Fruit fly (Drosophila melanogaster) whole organism, prepupa: ENCODE results near the gene Arts.

Experiments
- Blimp-1 ChIP-seq: fragments of 200-800 bp; sonication (Bioruptor generic); optimal IDR thresholded peaks from 3 replicates; lab custom pipeline; 2017; ENCODE audit warnings: missing biosample characterization, missing genetic modification characterization, mild to moderate bottlenecking, moderate library complexity, missing genetic modification reagents
- CG10631 ChIP-seq: fragments of 200-800 bp; sonication (Bioruptor generic); optimal IDR thresholded peaks from 2 replicates; lab custom pipeline; 2016; ENCODE audit warnings: missing biosample characterization, missing genetic modification characterization
- CG10669 ChIP-seq: fragments of 200-800 bp; sonication (Bioruptor generic); optimal IDR thresholded peaks from 3 replicates; lab custom pipeline; 2018; ENCODE audit warnings: missing biosample characterization, mild to moderate bottlenecking, missing genetic modification characterization, moderate library complexity
- CG11294 ChIP-seq: fragments of 200-800 bp; sonication (Bioruptor generic); IDR thresholded peaks from 2 replicates; pipeline ENCODE4 v1.3.6; 2022; ENCODE audit warnings: missing biosample characterization, missing genetic modification characterization
- CG11762 ChIP-seq: fragments of 200-800 bp; sonication (Bioruptor generic); optimal IDR thresholded peaks from 3 replicates; lab custom pipeline; 2016; ENCODE audit warnings: missing biosample characterization, missing genetic modification characterization; ENCODE audit not compliant: insufficient read depth
- CG11902 ChIP-seq: fragments of 200-800 bp; sonication (Bioruptor generic); optimal IDR thresholded peaks from 3 replicates; lab custom pipeline; 2016; ENCODE audit warnings: missing biosample characterization, missing genetic modification characterization
- CG15336 ChIP-seq: fragments of 200-800 bp; sonication (Bioruptor generic); IDR thresholded peaks from 2 replicates; pipeline ENCODE4 v1.3.6; 2022; ENCODE audit warnings: missing biosample characterization, missing genetic modification characterization
- CG1621 ChIP-seq: fragments of 200-800 bp; sonication (Bioruptor generic); optimal IDR thresholded peaks from 3 replicates; lab custom pipeline; 2018; ENCODE audit warnings: missing biosample characterization, mild to moderate bottlenecking, missing genetic modification characterization
- CG16779 ChIP-seq: fragments of 200-800 bp; sonication (Bioruptor generic); optimal IDR thresholded peaks from 3 replicates; lab custom pipeline; 2017; ENCODE audit warnings: missing biosample characterization, mild to moderate bottlenecking, missing genetic modification characterization
- CG31627 ChIP-seq: fragments of 200-800 bp; sonication (Bioruptor generic); optimal IDR thresholded peaks from 3 replicates; lab custom pipeline; 2016; ENCODE audit warnings: missing biosample characterization, missing genetic modification characterization
- CG32006 ChIP-seq: fragments of 200-800 bp; sonication (Bioruptor generic); optimal IDR thresholded peaks from 3 replicates; lab custom pipeline; 2017; ENCODE audit warnings: missing biosample characterization, mild to moderate bottlenecking, missing genetic modification characterization
- CG3919 ChIP-seq: fragments of 200-800 bp; sonication (Bioruptor generic); optimal IDR thresholded peaks from 3 replicates; lab custom pipeline; 2016; ENCODE audit warnings: missing biosample characterization, missing genetic modification characterization
- CG4318 ChIP-seq: fragments of 200-800 bp; sonication (Bioruptor generic); optimal IDR thresholded peaks from 3 replicates; lab custom pipeline; 2017; ENCODE audit warnings: missing biosample characterization, mild to moderate bottlenecking, missing genetic modification characterization
- CG6163 ChIP-seq: fragments of 200-800 bp; sonication (Bioruptor generic); IDR thresholded peaks from 3 replicates; pipeline ENCODE4 v1.3.6; 2022; ENCODE audit warnings: missing biosample characterization, missing genetic modification characterization
- CG6276 ChIP-seq: fragments of 200-800 bp; sonication (Bioruptor generic); optimal IDR thresholded peaks from 2 replicates; lab custom pipeline; 2017; ENCODE audit warnings: missing biosample characterization, mild to moderate bottlenecking, missing genetic modification characterization
- CG6792 ChIP-seq: fragments of 200-800 bp; sonication (Bioruptor generic); optimal IDR thresholded peaks from 3 replicates; lab custom pipeline; 2016; ENCODE audit warnings: missing biosample characterization, missing genetic modification characterization
- CG6808 ChIP-seq: fragments of 200-800 bp; sonication (Bioruptor generic); optimal IDR thresholded peaks from 3 replicates; lab custom pipeline; 2017; ENCODE audit warnings: missing biosample characterization, missing genetic modification characterization, mild to moderate bottlenecking, moderate library complexity, missing genetic modification reagents
- CG6854 ChIP-seq: fragments of 200-800 bp; sonication (Bioruptor generic); optimal IDR thresholded peaks from 2 replicates; lab custom pipeline; 2017; ENCODE audit warnings: missing biosample characterization, mild to moderate bottlenecking, missing genetic modification characterization
- CG7368 ChIP-seq: fragments of 200-800 bp; sonication (Bioruptor generic); optimal IDR thresholded peaks from 3 replicates; lab custom pipeline; 2016; ENCODE audit warnings: missing biosample characterization, missing genetic modification characterization
- CG8119 ChIP-seq: fragments of 200-800 bp; sonication (Bioruptor generic); IDR thresholded peaks from 3 replicates; pipeline ENCODE4 v1.3.6; 2022; ENCODE audit warnings: missing biosample characterization, missing genetic modification characterization
- CG8319 ChIP-seq: fragments of 200-800 bp; sonication (Bioruptor generic); optimal IDR thresholded peaks from 3 replicates; lab custom pipeline; 2016; ENCODE audit warnings: missing biosample characterization, missing genetic modification characterization
- CG8632 ChIP-seq: fragments of 200-800 bp; sonication (Bioruptor generic); optimal IDR thresholded peaks from 3 replicates; lab custom pipeline; 2016; ENCODE audit warnings: missing biosample characterization, missing genetic modification characterization
- Eip75B ChIP-seq: fragments of 200-800 bp; sonication (Bioruptor generic); optimal IDR thresholded peaks from 3 replicates; lab custom pipeline; 2016; ENCODE audit warnings: missing biosample characterization, missing genetic modification characterization
- Eip78C ChIP-seq: fragments of 200-800 bp; sonication (Bioruptor generic); peaks from one replicate; lab custom pipeline; 2016; ENCODE audit warnings: missing biosample characterization, missing genetic modification characterization
- Eip93F ChIP-seq: fragments of 200-800 bp; sonication (Bioruptor generic); optimal IDR thresholded peaks from 2 replicates; lab custom pipeline; 2016; ENCODE audit warnings: missing biosample characterization, mild to moderate bottlenecking, missing genetic modification characterization
- Ets21C ChIP-seq: fragments of 200-800 bp; sonication (Bioruptor generic); optimal IDR thresholded peaks from 3 replicates; lab custom pipeline; 2016; ENCODE audit warnings: missing biosample characterization, missing genetic modification characterization
- Ets96B ChIP-seq: fragments of 200-800 bp; optimal IDR thresholded peaks from 2 replicates; lab custom pipeline; 2019; ENCODE audit warnings: missing biosample characterization, mild to moderate bottlenecking, missing genetic modification characterization, moderate library complexity
- Gug ChIP-seq: fragments of 200-800 bp; sonication (Bioruptor generic); IDR thresholded peaks from 2 replicates; pipeline ENCODE4 v1.3.6; 2022; ENCODE audit warnings: missing biosample characterization, missing genetic modification characterization
- Hr39 ChIP-seq: fragments of 200-800 bp; sonication (Bioruptor generic); optimal IDR thresholded peaks from 2 replicates; lab custom pipeline; 2016; ENCODE audit warnings: missing biosample characterization, missing genetic modification characterization
- Hr4 ChIP-seq: fragments of 200-800 bp; sonication (Bioruptor generic); optimal IDR thresholded peaks from 3 replicates; lab custom pipeline; 2016; ENCODE audit warnings: missing biosample characterization, missing genetic modification characterization
- Lpt ChIP-seq: fragments of 200-800 bp; sonication (Bioruptor generic); optimal IDR thresholded peaks from 3 replicates; lab custom pipeline; 2016; ENCODE audit warnings: missing biosample characterization, missing genetic modification characterization
- OdsH ChIP-seq: fragments of 200-800 bp; sonication (Bioruptor generic); optimal IDR thresholded peaks from 3 replicates; lab custom pipeline; 2016; ENCODE audit warnings: missing biosample characterization, missing genetic modification characterization
- Smox ChIP-seq: fragments of 200-800 bp; sonication (Bioruptor generic); optimal IDR thresholded peaks from 3 replicates; lab custom pipeline; 2016; ENCODE audit warnings: missing biosample characterization, missing genetic modification characterization
- Sox102F ChIP-seq: fragments of 200-800 bp; sonication (Bioruptor generic); optimal IDR thresholded peaks from 2 replicates; lab custom pipeline; 2016; ENCODE audit warnings: missing biosample characterization, mild to moderate bottlenecking, missing genetic modification characterization
- Sox14 ChIP-seq: fragments of 200-800 bp; sonication (Bioruptor generic); optimal IDR thresholded peaks from 3 replicates; lab custom pipeline; 2016; ENCODE audit warnings: missing biosample characterization, missing genetic modification characterization
- Sox15 ChIP-seq: fragments of 200-800 bp; sonication (Bioruptor generic); optimal IDR thresholded peaks from 3 replicates; lab custom pipeline; 2016; ENCODE audit warnings: missing biosample characterization, missing genetic modification characterization
- achi ChIP-seq: fragments of 200-800 bp; sonication (Bioruptor generic); optimal IDR thresholded peaks from 3 replicates; lab custom pipeline; 2016; ENCODE audit warnings: missing biosample characterization, missing genetic modification characterization
- acj6 ChIP-seq: fragments of 200-800 bp; sonication (Bioruptor generic); optimal IDR thresholded peaks from 3 replicates; lab custom pipeline; 2016; ENCODE audit warnings: missing biosample characterization, missing genetic modification characterization
- cyc ChIP-seq: fragments of 200-800 bp; sonication (Bioruptor generic); optimal IDR thresholded peaks from 3 replicates; lab custom pipeline; 2016; ENCODE audit warnings: missing biosample characterization, missing genetic modification characterization
- dac ChIP-seq: fragments of 200-800 bp; sonication (Bioruptor generic); optimal IDR thresholded peaks from 2 replicates; lab custom pipeline; 2017; ENCODE audit warnings: missing biosample characterization, mild to moderate bottlenecking, missing genetic modification characterization
- dsx ChIP-seq: fragments of 200-800 bp; optimal IDR thresholded peaks from 3 replicates; lab custom pipeline; 2019; ENCODE audit warnings: missing biosample characterization, mild to moderate bottlenecking, missing genetic modification characterization, moderate library complexity; ENCODE audit not compliant: poor library complexity, severe bottlenecking
- eg ChIP-seq: fragments of 200-800 bp; sonication (Bioruptor generic); IDR thresholded peaks from 3 replicates; pipeline ENCODE4 v1.3.6; 2022; ENCODE audit warnings: missing biosample characterization, missing genetic modification characterization
- esn ChIP-seq: fragments of 200-800 bp; sonication (Bioruptor generic); optimal IDR thresholded peaks from 2 replicates; lab custom pipeline; 2016; ENCODE audit warnings: missing biosample characterization, mild to moderate bottlenecking, missing genetic modification characterization, moderate library complexity
- fd59A ChIP-seq: fragments of 200-800 bp; sonication (Bioruptor generic); optimal IDR thresholded peaks from 2 replicates; lab custom pipeline; 2017; ENCODE audit warnings: missing biosample characterization, mild to moderate bottlenecking, missing genetic modification characterization, missing genetic modification reagents
- fd85E ChIP-seq: fragments of 200-800 bp; sonication (Bioruptor generic); optimal IDR thresholded peaks from 3 replicates; lab custom pipeline; 2016; ENCODE audit warnings: missing biosample characterization, missing genetic modification characterization
- fkh ChIP-seq: fragments of 200-800 bp; sonication (Bioruptor generic); optimal IDR thresholded peaks from 3 replicates; lab custom pipeline; 2017; ENCODE audit warnings: missing biosample characterization, mild to moderate bottlenecking, missing genetic modification characterization, moderate library complexity
- lz ChIP-seq: fragments of 200-800 bp; sonication (Bioruptor generic); optimal IDR thresholded peaks from 3 replicates; lab custom pipeline; 2016; ENCODE audit warnings: missing biosample characterization, missing genetic modification characterization
- net ChIP-seq: fragments of 200-800 bp; sonication (Bioruptor generic); optimal IDR thresholded peaks from 3 replicates; lab custom pipeline; 2016; ENCODE audit warnings: missing biosample characterization, missing genetic modification characterization
- pdm3 ChIP-seq: fragments of 200-800 bp; sonication (Bioruptor generic); optimal IDR thresholded peaks from 3 replicates; lab custom pipeline; 2016; ENCODE audit warnings: missing biosample characterization, missing genetic modification characterization
- salr ChIP-seq, 2 experiments: fragments of 200-800 bp; sonication (Bioruptor generic); optimal IDR thresholded peaks; 3 replicates each; lab custom pipeline; 2016 to 2018; ENCODE audit warnings: missing biosample characterization in 2 of 2, missing genetic modification characterization in 2 of 2, mild to moderate bottlenecking in 1 of 2
- svp ChIP-seq: fragments of 200-800 bp; sonication (Bioruptor generic); peaks from one replicate; lab custom pipeline; 2016; ENCODE audit warnings: missing biosample characterization, missing genetic modification characterization
- topi ChIP-seq: fragments of 200-800 bp; sonication (Bioruptor generic); optimal IDR thresholded peaks from 3 replicates; lab custom pipeline; 2016; ENCODE audit warnings: missing biosample characterization, missing genetic modification characterization
- vri ChIP-seq: fragments of 200-800 bp; sonication (Bioruptor generic); optimal IDR thresholded peaks from 3 replicates; lab custom pipeline; 2016; ENCODE audit warnings: missing biosample characterization, mild to moderate bottlenecking, missing genetic modification characterization

Arts gene

dm6 chr3L:16602736-16603144 is at the start of gene Arts:
Gene Arts, plus strand, starts transcription at chr3L:16602851.
- TF ChIP-seq topi, result peak; percentile 18
- TF ChIP-seq eg (GFP tag; lab: Robert Waterston, UW), result no peak
- peak; percentile 17 for TF ChIP-seq CG6792 (GFP tag; lab: Kevin White, UChicago)
- TF ChIP-seq OdsH (GFP tag; lab: Kevin White, UChicago), result peak; percentile 20
- TF ChIP-seq salr (GFP tag; optimal IDR thresholded peaks at IDR 0.05; lab: Kevin White, UChicago), result no peak
- TF ChIP-seq Sox14 (GFP tag; lab: Kevin White, UChicago), result peak; percentile 6
- TF ChIP-seq CG11294, result no peak
- TF ChIP-seq vri, result no peak
- TF ChIP-seq CG15336 (GFP tag; lab: Robert Waterston, UW), result no peak
- no peak for TF ChIP-seq CG8632
- TF ChIP-seq acj6 (GFP tag; lab: Kevin White, UChicago), result peak; percentile 44
- no peak for TF ChIP-seq CG10669 (GFP tag; lab: Kevin White, UChicago)
- TF ChIP-seq lz (GFP tag; lab: Kevin White, UChicago), result peak; percentile 13
- peak; percentile 34 for TF ChIP-seq fkh
- no peak for TF ChIP-seq Ets21C
- no peak for TF ChIP-seq Gug (GFP tag; lab: Robert Waterston, UW)
- TF ChIP-seq svp (GFP tag; lab: Kevin White, UChicago), result peak; percentile 74
- peak; percentile 13 for TF ChIP-seq Ets96B (tag; lab: Kevin White, UChicago)
- TF ChIP-seq Blimp-1, result no peak
- peak; percentile 0 for TF ChIP-seq Smox
- peak; percentile 5 for TF ChIP-seq Hr39
- no peak for TF ChIP-seq dac (GFP tag; lab: Kevin White, UChicago)
- TF ChIP-seq net (GFP tag; lab: Kevin White, UChicago), result no peak
- no peak for TF ChIP-seq fd85E
- TF ChIP-seq CG16779 (tag; lab: Kevin White, UChicago), result no peak
- TF ChIP-seq CG6808 (GFP tag; lab: Kevin White, UChicago), result peak; percentile 59
- TF ChIP-seq CG11762 (GFP tag; lab: Kevin White, UChicago), result no peak
- no peak for TF ChIP-seq dsx (GFP tag; lab: Kevin White, UChicago)
- TF ChIP-seq Hr4 (GFP tag; lab: Kevin White, UChicago), result peak; percentile 30
- TF ChIP-seq Eip75B, result no peak
- peak; percentile 41 for TF ChIP-seq esn
- TF ChIP-seq CG8319, result no peak
- TF ChIP-seq cyc (GFP tag; lab: Kevin White, UChicago), result no peak
- TF ChIP-seq Lpt (GFP tag; lab: Kevin White, UChicago), result no peak
- peak; percentile 38 for TF ChIP-seq achi
- TF ChIP-seq CG11902, result no peak
- TF ChIP-seq fd59A, result no peak
- TF ChIP-seq CG4318 (GFP tag; lab: Kevin White, UChicago), result no peak
- no peak for TF ChIP-seq Sox15
- no peak for TF ChIP-seq CG6163 (GFP tag; lab: Robert Waterston, UW)
- no peak for TF ChIP-seq CG1621 (tag; lab: Kevin White, UChicago)
- peak; percentile 57 for TF ChIP-seq Eip78C (GFP tag; lab: Kevin White, UChicago)
- TF ChIP-seq CG3919, result peak; percentile 31
- peak; percentile 26 for TF ChIP-seq CG31627
- TF ChIP-seq CG7368 (GFP tag; lab: Kevin White, UChicago), result no peak
- TF ChIP-seq pdm3 (GFP tag; lab: Kevin White, UChicago), result peak; percentile 25
- TF ChIP-seq CG8119, result no peak
- TF ChIP-seq CG32006 (GFP tag; lab: Kevin White, UChicago), result peak; percentile 40
- TF ChIP-seq CG10631 (GFP tag; lab: Kevin White, UChicago), result peak; percentile 48
- peak; percentile 34 for TF ChIP-seq Eip93F
- no peak for TF ChIP-seq CG6854 (GFP tag; lab: Kevin White, UChicago)
- no peak for TF ChIP-seq CG6276
- TF ChIP-seq Sox102F (GFP tag; lab: Kevin White, UChicago), result no peak
